Fruit fly (Drosophila melanogaster) whole organism, embryonic: ENCODE measurements around the gene alpha-Man-IIb.
A peak's percentile ranks its signal among the peaks of the same experiment; 100 is the strongest.

Experiments used
- BtbVII ChIP-seq: fragments of 200-800 bp; sonication (Bioruptor generic); optimal IDR thresholded peaks from 3 replicates; lab custom pipeline; 2017; ENCODE audit warnings: missing biosample characterization, mild to moderate bottlenecking, missing genetic modification characterization
- CG10959 ChIP-seq: fragments of 200-800 bp; sonication (Bioruptor generic); IDR thresholded peaks from 2 replicates; pipeline ENCODE4 v1.3.6; 2022; ENCODE audit warnings: missing biosample characterization, missing genetic modification characterization
- CG11560 ChIP-seq: fragments of 200-800 bp; sonication (Bioruptor generic); IDR thresholded peaks from 3 replicates; pipeline ENCODE4 v1.3.6; 2022; ENCODE audit warnings: missing biosample characterization, missing genetic modification characterization
- CG12744 ChIP-seq: fragments of 200-800 bp; sonication (Bioruptor generic); optimal IDR thresholded peaks from 2 replicates; lab custom pipeline; 2016; ENCODE audit warnings: missing biosample characterization, missing genetic modification characterization
- CG13287 ChIP-seq: fragments of 200-800 bp; sonication (Bioruptor generic); IDR thresholded peaks from 2 replicates; pipeline ENCODE4 v1.3.6; 2022; ENCODE audit warnings: missing biosample characterization, missing genetic modification characterization; ENCODE audit not compliant: partially characterized antibody
- CG15601 ChIP-seq: fragments of 200-800 bp; sonication (Bioruptor generic); optimal IDR thresholded peaks from 3 replicates; lab custom pipeline; 2019; ENCODE audit warnings: missing biosample characterization, mild to moderate bottlenecking, missing genetic modification characterization, moderate library complexity
- CG17361 ChIP-seq: fragments of 200-800 bp; sonication (Bioruptor generic); IDR thresholded peaks from 3 replicates; pipeline ENCODE4 v1.3.6; 2022; ENCODE audit warnings: missing biosample characterization, missing genetic modification characterization
- CG18476 ChIP-seq: fragments of 200-800 bp; sonication (Bioruptor generic); optimal IDR thresholded peaks from 2 replicates; lab custom pipeline; 2016; ENCODE audit warnings: missing biosample characterization, mild to moderate bottlenecking, missing genetic modification characterization
- CG3838 ChIP-seq: fragments of 200-800 bp; sonication (Bioruptor generic); optimal IDR thresholded peaks from 3 replicates; lab custom pipeline; 2016; ENCODE audit warnings: missing biosample characterization, missing genetic modification characterization
- D19A ChIP-seq: fragments of 200-800 bp; optimal IDR thresholded peaks from 3 replicates; lab custom pipeline; 2019; ENCODE audit warnings: missing biosample characterization, mild to moderate bottlenecking, missing genetic modification characterization, moderate library complexity
- D19B ChIP-seq: fragments of 200-800 bp; sonication (Bioruptor generic); optimal IDR thresholded peaks from 2 replicates; lab custom pipeline; 2017; ENCODE audit warnings: missing biosample characterization, mild to moderate bottlenecking, missing genetic modification characterization
- Dip3 ChIP-seq: fragments of 200-800 bp; sonication (Bioruptor generic); optimal IDR thresholded peaks from 3 replicates; lab custom pipeline; 2016; ENCODE audit warnings: missing biosample characterization, missing genetic modification characterization
- Hey ChIP-seq: fragments of 200-800 bp; sonication (Bioruptor generic); optimal IDR thresholded peaks from 3 replicates; lab custom pipeline; 2018; ENCODE audit warnings: missing biosample characterization, mild to moderate bottlenecking, missing genetic modification characterization
- HmgZ ChIP-seq: fragments of 200-800 bp; sonication (Bioruptor generic); optimal IDR thresholded peaks from 2 replicates; lab custom pipeline; 2018; ENCODE audit warnings: missing biosample characterization, mild to moderate bottlenecking, missing genetic modification characterization
- Hmr ChIP-seq: fragments of 200-800 bp; sonication (Bioruptor generic); optimal IDR thresholded peaks from 3 replicates; lab custom pipeline; 2017; ENCODE audit warnings: mild to moderate bottlenecking, missing biosample characterization, missing genetic modification reagents, missing genetic modification characterization
- Hr78 ChIP-seq, 2 experiments: fragments of 200-800 bp in 1 of 2; fragments of >200 bp in 1 of 2; sonication (Bioruptor generic) in 1 of 2; optimal IDR thresholded peaks; 2 replicates each; lab custom pipeline; 2017 to 2019; ENCODE audit warnings: missing biosample characterization in 2 of 2, missing genetic modification characterization in 2 of 2, mild to moderate bottlenecking in 1 of 2, moderate library complexity in 1 of 2
- Lpt ChIP-seq: fragments of >200 bp; optimal IDR thresholded peaks from 2 replicates; lab custom pipeline; 2018; ENCODE audit warnings: missing biosample characterization, missing genetic modification characterization
- Med ChIP-seq: fragments of 200-800 bp; sonication (Bioruptor generic); peaks from one replicate; lab custom pipeline; 2016; ENCODE audit warnings: missing biosample characterization, missing genetic modification characterization, mild to moderate bottlenecking, inconsistent platforms, moderate library complexity
- Tbp ChIP-seq: fragments of >200 bp; optimal IDR thresholded peaks from 2 replicates; lab custom pipeline; 2018; ENCODE audit warnings: missing biosample characterization, missing genetic modification characterization
- Xrp1 ChIP-seq: fragments of 200-800 bp; sonication (Bioruptor generic); IDR thresholded peaks from 2 replicates; pipeline ENCODE4 v1.3.6; 2022; ENCODE audit warnings: missing biosample characterization, missing genetic modification characterization
- abd-A ChIP-seq: fragments of 200-800 bp; sonication (Bioruptor generic); optimal IDR thresholded peaks from 3 replicates; lab custom pipeline; 2019; ENCODE audit warnings: missing biosample characterization, mild to moderate bottlenecking, missing genetic modification characterization, moderate library complexity
- chm ChIP-seq: fragments of 200-800 bp; sonication (Bioruptor generic); IDR thresholded peaks from 2 replicates; pipeline ENCODE4 v1.3.6; 2022; ENCODE audit warnings: missing biosample characterization, missing genetic modification characterization
- hbn ChIP-seq: fragments of 200-800 bp; sonication (Bioruptor generic); IDR thresholded peaks from 2 replicates; pipeline ENCODE4 v1.3.6; 2022; ENCODE audit warnings: missing biosample characterization, missing genetic modification characterization; ENCODE audit not compliant: partially characterized antibody
- pan ChIP-seq, 4 experiments: fragments of >200 bp in 3 of 4; fragments of 200-800 bp in 1 of 4; sonication (Bioruptor generic) in 1 of 4; optimal IDR thresholded peaks in 3 of 4; IDR thresholded peaks in 1 of 4; 2 replicates each; pipeline versions ENCODE4 v1.3.6 to Lab custom; 2017 to 2022; ENCODE audit warnings: missing biosample characterization in 2 of 4, missing genetic modification characterization in 2 of 4, mixed read lengths in 1 of 4
- repo ChIP-seq: fragments of 200-800 bp; sonication (Bioruptor generic); optimal IDR thresholded peaks from 2 replicates; lab custom pipeline; 2016; ENCODE audit warnings: missing biosample characterization, missing genetic modification characterization
- run ChIP-seq: fragments of 200-800 bp; sonication (Bioruptor generic); optimal IDR thresholded peaks from 3 replicates; lab custom pipeline; 2018; ENCODE audit warnings: missing biosample characterization, mild to moderate bottlenecking, missing genetic modification characterization
- seq ChIP-seq: fragments of 200-800 bp; sonication (Bioruptor generic); IDR thresholded peaks from 2 replicates; pipeline ENCODE4 v1.3.6; 2022; ENCODE audit warnings: missing biosample characterization, missing genetic modification characterization
- slou ChIP-seq: fragments of 200-800 bp; sonication (Bioruptor generic); optimal IDR thresholded peaks from 3 replicates; lab custom pipeline; 2016; ENCODE audit warnings: missing biosample characterization, missing genetic modification characterization
- sob ChIP-seq: fragments of 200-800 bp; sonication (Bioruptor generic); IDR thresholded peaks from 2 replicates; pipeline ENCODE4 v1.3.6; 2022; ENCODE audit warnings: missing biosample characterization, missing genetic modification characterization
- tap ChIP-seq: fragments of 200-800 bp; optimal IDR thresholded peaks from 3 replicates; lab custom pipeline; 2019; ENCODE audit warnings: missing biosample characterization, mild to moderate bottlenecking, missing genetic modification characterization, moderate library complexity
- twi ChIP-seq: fragments of 200-800 bp; optimal IDR thresholded peaks from 2 replicates; lab custom pipeline; 2019; ENCODE audit warnings: missing biosample characterization, mild to moderate bottlenecking, missing genetic modification characterization, moderate library complexity
- vfl ChIP-seq: fragments of 200-800 bp; sonication (Bioruptor generic); optimal IDR thresholded peaks from 2 replicates; lab custom pipeline; 2016; ENCODE audit warnings: missing biosample characterization, missing genetic modification characterization
- wor ChIP-seq: fragments of 200-800 bp; sonication (Bioruptor generic); IDR thresholded peaks from 2 replicates; pipeline ENCODE4 v1.3.6; 2022; ENCODE audit warnings: missing biosample characterization, missing genetic modification characterization

The alpha-Man-IIb gene

DNA sequence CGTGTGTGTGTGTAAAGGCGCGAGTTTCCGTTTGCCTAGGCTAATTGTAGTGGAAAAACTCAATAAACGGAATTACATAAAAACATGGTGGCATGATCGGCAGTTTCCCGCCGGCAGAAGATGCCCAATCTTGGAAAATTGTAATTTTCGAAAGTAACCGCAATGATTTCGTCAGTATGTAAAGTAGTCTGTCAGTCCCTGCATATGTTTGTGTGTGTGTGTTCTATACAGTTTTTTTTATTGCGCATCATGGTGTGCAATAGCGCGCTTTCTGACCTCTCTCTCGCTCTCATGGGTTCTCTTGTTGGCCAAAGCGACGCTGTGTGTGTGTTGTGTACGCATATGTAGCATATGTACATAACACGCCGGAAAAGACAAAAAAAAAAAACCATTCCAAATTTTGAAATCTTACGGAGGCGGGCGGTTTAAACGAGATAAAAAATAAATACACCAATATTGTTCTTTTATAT lies 9.8 kb upstream of the alpha-Man-IIb start (continued):
- TF ChIP-seq vfl (GFP tag; lab: Kevin White, UChicago): peak; percentile 4
- TF ChIP-seq Hr78 (GFP tag; optimal IDR thresholded peaks at IDR 0.05; lab: Kevin White, UChicago): no peak
- TF ChIP-seq Hmr: peak; percentile 46
- no peak for TF ChIP-seq CG13287 (GFP tag; lab: Robert Waterston, UW)
- no peak for TF ChIP-seq CG11560 (tag; lab: Robert Waterston, UW)
- TF ChIP-seq Tbp (GFP tag; lab: Kevin White, UChicago): no peak
- no peak for TF ChIP-seq CG18476 (GFP tag; lab: Kevin White, UChicago)
- TF ChIP-seq Xrp1 (GFP tag; lab: Robert Waterston, UW): peak; percentile 52; the same call in 1 of the 2 replicates
- TF ChIP-seq chm: no peak; the same call in 1 of the 2 replicates
- TF ChIP-seq CG10959 (GFP tag; lab: Robert Waterston, UW): no peak
- TF ChIP-seq Hey: peak; percentile 24
- TF ChIP-seq HmgZ (tag; lab: Kevin White, UChicago): peak; percentile 45
- no peak for TF ChIP-seq Lpt (GFP tag; lab: Kevin White, UChicago)
- TF ChIP-seq CG15601 (tag; lab: Kevin White, UChicago): peak; percentile 47
- no peak for TF ChIP-seq Dip3
- no peak for TF ChIP-seq repo (GFP tag; lab: Kevin White, UChicago)
- TF ChIP-seq run (tag; lab: Kevin White, UChicago): peak; percentile 5
- TF ChIP-seq, all 482 proteins: peak for 197

DNA sequence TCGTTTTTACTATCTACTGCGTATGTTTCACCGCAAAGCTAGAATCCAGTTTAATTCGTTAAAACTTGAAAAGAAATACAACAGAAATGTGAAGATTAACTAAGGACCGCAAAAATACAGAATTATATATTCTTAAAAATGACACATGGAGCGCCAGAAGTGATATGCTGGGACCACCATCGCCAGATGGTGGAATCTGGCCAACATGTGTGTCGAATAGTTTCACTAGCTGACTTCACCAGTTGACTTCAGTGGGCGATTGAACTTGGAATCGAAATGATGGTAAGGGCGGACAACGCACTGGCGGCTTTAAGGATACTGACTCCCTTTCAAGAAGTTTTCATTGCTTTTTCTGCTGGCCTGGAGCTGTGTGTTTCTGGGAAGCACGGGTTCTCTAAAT lies 2.0 kb upstream of the alpha-Man-IIb start, which contains the start of gene CG9593:
CG9593 (plus strand) TSS at position 270 of the 400 bp plus-strand sequence.
- TF ChIP-seq Hmr: no peak
- no peak for TF ChIP-seq seq (GFP tag; lab: Robert Waterston, UW)
- no peak for TF ChIP-seq slou (GFP tag; lab: Kevin White, UChicago)
- no peak for TF ChIP-seq tap
- peak; percentile 94 for TF ChIP-seq twi (tag; lab: Kevin White, UChicago)
- no peak for TF ChIP-seq BtbVII (GFP tag; lab: Kevin White, UChicago)

dm6 chr3R:15804678-15805077 lies 630 bp downstream of the alpha-Man-IIb start:
- no peak for TF ChIP-seq CG3838 (GFP tag; lab: Kevin White, UChicago)
- no peak for TF ChIP-seq CG12744
- TF ChIP-seq pan (optimal IDR thresholded peaks at IDR 0.05; lab: Kevin White, UChicago): no peak
- TF ChIP-seq pan (GFP tag; optimal IDR thresholded peaks at IDR 0.05 in 1 of 2, IDR thresholded peaks at IDR 0.05 in 1 of 2): peak in 1 of 2 experiments; percentile 13
- TF ChIP-seq HmgZ (tag; lab: Kevin White, UChicago): no peak
- TF ChIP-seq Med (GFP tag; lab: Kevin White, UChicago): no peak
- TF ChIP-seq wor (GFP tag; lab: Robert Waterston, UW): no peak
- TF ChIP-seq sob: no peak

- TF ChIP-seq D19A (peak; percentile 68), CG17361 (GFP tag; lab: Robert Waterston, UW) (no peak)
Measured at dm6 chr3R:15806341-15806740, 2.3 kb downstream of the alpha-Man-IIb start.

DNA sequence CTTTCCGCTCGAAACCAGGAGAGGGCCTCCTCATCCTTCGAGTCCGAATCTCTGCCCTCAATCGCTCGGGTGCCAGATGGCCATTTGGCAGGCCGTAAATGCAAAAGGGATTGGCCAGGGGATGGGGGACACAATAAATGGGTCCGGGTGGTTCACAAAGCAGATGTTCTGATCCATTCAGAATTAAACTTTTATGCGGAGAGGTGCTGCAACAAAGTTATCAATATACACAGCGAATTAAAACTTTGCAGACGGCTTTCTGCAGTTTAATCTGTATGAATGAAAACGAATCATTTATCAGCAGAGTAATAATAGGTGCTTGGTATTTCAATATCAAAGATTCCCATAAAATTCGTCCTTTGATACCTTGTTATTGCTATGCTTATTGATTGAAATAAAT lies 3.3 kb downstream of the alpha-Man-IIb start:
- peak; percentile 32 for TF ChIP-seq abd-A (tag; lab: Kevin White, UChicago)
- no peak for TF ChIP-seq hbn
- no peak for TF ChIP-seq D19B (GFP tag; lab: Kevin White, UChicago)
